Fruit fly (Drosophila melanogaster): ENCODE results near the gene eRF3.

Gene eRF3

DNA sequence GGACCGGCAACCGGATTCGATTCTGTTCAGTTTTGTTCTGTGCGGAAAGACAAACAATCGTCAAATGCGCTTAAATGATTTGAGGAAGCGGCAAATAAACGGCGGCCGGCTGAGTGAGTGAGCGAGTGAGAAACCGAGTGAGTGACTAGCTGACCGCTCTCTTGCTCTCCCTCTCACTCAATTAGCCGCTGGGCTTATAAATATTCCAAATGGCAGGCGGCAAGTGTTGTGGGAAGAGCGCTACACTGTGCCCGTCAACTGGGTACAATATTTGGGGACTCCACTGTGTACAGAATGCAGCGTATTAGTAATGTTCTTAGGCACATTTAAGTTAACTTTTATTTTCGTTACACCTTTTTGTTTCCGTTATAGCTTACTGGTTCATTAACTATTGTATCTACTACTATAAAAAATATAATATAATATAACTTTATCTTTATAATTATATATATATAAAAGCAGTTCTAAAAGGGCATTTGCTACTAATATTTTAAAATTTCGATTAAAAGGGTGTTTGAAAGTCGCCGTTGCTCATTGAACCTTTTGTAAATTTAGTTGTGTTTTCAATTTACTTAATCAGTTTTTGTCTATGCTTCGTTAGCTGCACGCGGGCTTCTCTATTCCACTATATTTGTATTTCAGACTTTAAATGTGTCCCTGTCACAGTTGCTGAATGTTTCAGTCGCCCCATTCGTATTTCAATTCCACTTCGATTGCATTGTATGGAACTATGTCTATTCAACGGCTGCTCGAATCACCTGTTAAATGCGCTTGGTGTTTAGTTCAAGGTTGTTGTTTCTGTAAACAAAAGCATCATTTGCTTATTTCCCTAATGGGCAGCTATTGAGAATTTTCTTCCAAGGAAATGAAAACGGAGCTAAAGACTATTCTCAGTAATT lies 12.2 kb upstream of the eRF3 start (continued):
- TF ChIP-seq Drgx (GFP tag; IDR thresholded peaks at IDR 0.05): peak; percentile 31; the same call in 1 of the 2 replicates
- no peak for TF ChIP-seq hth (optimal IDR thresholded peaks at IDR 0.05)
- TF ChIP-seq CG17829 (tag; optimal IDR thresholded peaks at IDR 0.05): no peak
- 0 out of 3 replicates have a peak, but pooled peaks have one; percentile 20 for TF ChIP-seq tgo (GFP tag; IDR thresholded peaks at IDR 0.05)
- peak; percentile 26 for TF ChIP-seq CG7839 (tag; optimal IDR thresholded peaks at IDR 0.05)
- no peak for TF ChIP-seq Usf (GFP tag; optimal IDR thresholded peaks at IDR 0.05)
- no peak for TF ChIP-seq Ravus (GFP tag; IDR thresholded peaks at IDR 0.05)
- TF ChIP-seq CG10431 (GFP tag; optimal IDR thresholded peaks at IDR 0.05): no peak
- TF ChIP-seq pb (GFP tag; optimal IDR thresholded peaks at IDR 0.05): no peak
- TF ChIP-seq CG17328 (GFP tag; IDR thresholded peaks at IDR 0.05): no peak
- TF ChIP-seq CG17361 (GFP tag; IDR thresholded peaks at IDR 0.05): peak; percentile 40; the same call in 1 of the 3 replicates
- TF ChIP-seq CG10274 (GFP tag; optimal IDR thresholded peaks at IDR 0.05): peak; percentile 38
- peak; percentile 10 for TF ChIP-seq CG18262 (tag; optimal IDR thresholded peaks at IDR 0.05)
- peak; percentile 1 for TF ChIP-seq CG12659 (GFP tag; optimal IDR thresholded peaks at IDR 0.05)
- TF ChIP-seq eyg (GFP tag; optimal IDR thresholded peaks at IDR 0.05): no peak
- no peak for TF ChIP-seq lov (optimal IDR thresholded peaks at IDR 0.05)
- TF ChIP-seq lov (GFP tag; IDR thresholded peaks at IDR 0.05): no peak
- TF ChIP-seq insv (GFP tag; optimal IDR thresholded peaks at IDR 0.05): no peak
- TF ChIP-seq chif (GFP tag; optimal IDR thresholded peaks at IDR 0.05): no peak
- TF ChIP-seq Optix (GFP tag; IDR thresholded peaks at IDR 0.05): no peak
- no peak for TF ChIP-seq CG6654 (GFP tag; optimal IDR thresholded peaks at IDR 0.05)
- no peak for TF ChIP-seq HLH3B (GFP tag; IDR thresholded peaks at IDR 0.05)
- TF ChIP-seq Pdp1 (GFP tag; optimal IDR thresholded peaks at IDR 0.05): no peak
- no peak for TF ChIP-seq ATbp (GFP tag; optimal IDR thresholded peaks at IDR 0.05)
- TF ChIP-seq br (optimal IDR thresholded peaks at IDR 0.05): no peak
- no peak for TF ChIP-seq CG3847 (GFP tag; IDR thresholded peaks at IDR 0.05)
- no peak for TF ChIP-seq pan (optimal IDR thresholded peaks at IDR 0.05)
- peak in 1 of 2 experiments; percentile 31 for TF ChIP-seq pan (GFP tag; optimal IDR thresholded peaks at IDR 0.05 in 1 of 2, IDR thresholded peaks at IDR 0.05 in 1 of 2)
- no peak for TF ChIP-seq CG17612 (GFP tag; IDR thresholded peaks at IDR 0.05)
- 0 out of 3 replicates have a peak, but pooled peaks have one; percentile 11 for TF ChIP-seq knrl (GFP tag; IDR thresholded peaks at IDR 0.05; ENCODE audit: partially characterized antibody)
- TF ChIP-seq Xrp1 (GFP tag; IDR thresholded peaks at IDR 0.05): peak; percentile 21; the same call in 1 of the 2 replicates
- TF ChIP-seq Meics (GFP tag; optimal IDR thresholded peaks at IDR 0.05): peak; percentile 4
- TF ChIP-seq CG6854 (GFP tag; optimal IDR thresholded peaks at IDR 0.05): no peak
- no peak for TF ChIP-seq Mrtf (GFP tag; IDR thresholded peaks at IDR 0.05)
- TF ChIP-seq row (GFP tag; IDR thresholded peaks at IDR 0.05): peak; percentile 66
- TF ChIP-seq HLH4C (GFP tag; IDR thresholded peaks at IDR 0.05; ENCODE audit: partially characterized antibody): peak; percentile 46; the same call in 2 of the 3 replicates
- TF ChIP-seq hb (GFP tag; IDR thresholded peaks at IDR 0.05; ENCODE audit: partially characterized antibody): no peak
- TF ChIP-seq danr (GFP tag; IDR thresholded peaks at IDR 0.05): no peak
- TF ChIP-seq pnt (GFP tag; optimal IDR thresholded peaks at IDR 0.05): no peak
- TF ChIP-seq CG16779 (GFP tag; IDR thresholded peaks at IDR 0.05): 0 out of 2 replicates have a peak, but pooled peaks have one; percentile 43
- TF ChIP-seq aop (GFP tag; IDR thresholded peaks at IDR 0.05): no peak
- peak; percentile 95 for TF ChIP-seq D19A (tag; optimal IDR thresholded peaks at IDR 0.05)
- peak; percentile 20 for TF ChIP-seq CG2712 (tag; optimal IDR thresholded peaks at IDR 0.05)
- TF ChIP-seq vvl (GFP tag; IDR thresholded peaks at IDR 0.05): peak; percentile 88
- no peak for TF ChIP-seq ssp (GFP tag; IDR thresholded peaks at IDR 0.05)
- no peak for TF ChIP-seq tin (GFP tag; optimal IDR thresholded peaks at IDR 0.05)
- TF ChIP-seq lilli (GFP tag; optimal IDR thresholded peaks at IDR 0.05): peak; percentile 15
- TF ChIP-seq z (GFP tag; IDR thresholded peaks at IDR 0.05): peak; percentile 98
- no peak for TF ChIP-seq CG3726 (GFP tag; IDR thresholded peaks at IDR 0.05)
- peak; percentile 27; the same call in 1 of the 2 replicates for TF ChIP-seq E2f1 (GFP tag; IDR thresholded peaks at IDR 0.05)
- no peak for TF ChIP-seq CG16815 (GFP tag; optimal IDR thresholded peaks at IDR 0.05)

Data from whole organism, embryonic.